Fruit fly (Drosophila melanogaster) whole organism, prepupa: ENCODE results near the gene be.
A peak's percentile ranks its signal among the peaks of the same experiment; 100 is the strongest.

ENCODE experiments used
- Blimp-1 ChIP-seq: fragments of 200-800 bp; sonication (Bioruptor generic); optimal IDR thresholded peaks from 3 replicates; lab custom pipeline; 2017; ENCODE audit warnings: missing biosample characterization, missing genetic modification characterization, mild to moderate bottlenecking, moderate library complexity, missing genetic modification reagents
- CG11294 ChIP-seq: fragments of 200-800 bp; sonication (Bioruptor generic); IDR thresholded peaks from 2 replicates; pipeline ENCODE4 v1.3.6; 2022; ENCODE audit warnings: missing biosample characterization, missing genetic modification characterization
- CG11762 ChIP-seq: fragments of 200-800 bp; sonication (Bioruptor generic); optimal IDR thresholded peaks from 3 replicates; lab custom pipeline; 2016; ENCODE audit warnings: missing biosample characterization, missing genetic modification characterization; ENCODE audit not compliant: insufficient read depth
- CG11902 ChIP-seq: fragments of 200-800 bp; sonication (Bioruptor generic); optimal IDR thresholded peaks from 3 replicates; lab custom pipeline; 2016; ENCODE audit warnings: missing biosample characterization, missing genetic modification characterization
- CG16779 ChIP-seq: fragments of 200-800 bp; sonication (Bioruptor generic); optimal IDR thresholded peaks from 3 replicates; lab custom pipeline; 2017; ENCODE audit warnings: missing biosample characterization, mild to moderate bottlenecking, missing genetic modification characterization
- CG31627 ChIP-seq: fragments of 200-800 bp; sonication (Bioruptor generic); optimal IDR thresholded peaks from 3 replicates; lab custom pipeline; 2016; ENCODE audit warnings: missing biosample characterization, missing genetic modification characterization
- CG32006 ChIP-seq: fragments of 200-800 bp; sonication (Bioruptor generic); optimal IDR thresholded peaks from 3 replicates; lab custom pipeline; 2017; ENCODE audit warnings: missing biosample characterization, mild to moderate bottlenecking, missing genetic modification characterization
- CG34406 ChIP-seq: fragments of 200-800 bp; sonication (Bioruptor generic); optimal IDR thresholded peaks from 3 replicates; lab custom pipeline; 2016; ENCODE audit warnings: missing biosample characterization, missing genetic modification characterization
- CG3919 ChIP-seq: fragments of 200-800 bp; sonication (Bioruptor generic); optimal IDR thresholded peaks from 3 replicates; lab custom pipeline; 2016; ENCODE audit warnings: missing biosample characterization, missing genetic modification characterization
- CG6163 ChIP-seq: fragments of 200-800 bp; sonication (Bioruptor generic); IDR thresholded peaks from 3 replicates; pipeline ENCODE4 v1.3.6; 2022; ENCODE audit warnings: missing biosample characterization, missing genetic modification characterization
- CG6276 ChIP-seq: fragments of 200-800 bp; sonication (Bioruptor generic); optimal IDR thresholded peaks from 2 replicates; lab custom pipeline; 2017; ENCODE audit warnings: missing biosample characterization, mild to moderate bottlenecking, missing genetic modification characterization
- CG6792 ChIP-seq: fragments of 200-800 bp; sonication (Bioruptor generic); optimal IDR thresholded peaks from 3 replicates; lab custom pipeline; 2016; ENCODE audit warnings: missing biosample characterization, missing genetic modification characterization
- CG6854 ChIP-seq: fragments of 200-800 bp; sonication (Bioruptor generic); optimal IDR thresholded peaks from 2 replicates; lab custom pipeline; 2017; ENCODE audit warnings: missing biosample characterization, mild to moderate bottlenecking, missing genetic modification characterization
- CG7368 ChIP-seq: fragments of 200-800 bp; sonication (Bioruptor generic); optimal IDR thresholded peaks from 3 replicates; lab custom pipeline; 2016; ENCODE audit warnings: missing biosample characterization, missing genetic modification characterization
- CG8319 ChIP-seq: fragments of 200-800 bp; sonication (Bioruptor generic); optimal IDR thresholded peaks from 3 replicates; lab custom pipeline; 2016; ENCODE audit warnings: missing biosample characterization, missing genetic modification characterization
- CG8632 ChIP-seq: fragments of 200-800 bp; sonication (Bioruptor generic); optimal IDR thresholded peaks from 3 replicates; lab custom pipeline; 2016; ENCODE audit warnings: missing biosample characterization, missing genetic modification characterization
- Eip75B ChIP-seq: fragments of 200-800 bp; sonication (Bioruptor generic); optimal IDR thresholded peaks from 3 replicates; lab custom pipeline; 2016; ENCODE audit warnings: missing biosample characterization, missing genetic modification characterization
- Eip78C ChIP-seq: fragments of 200-800 bp; sonication (Bioruptor generic); peaks from one replicate; lab custom pipeline; 2016; ENCODE audit warnings: missing biosample characterization, missing genetic modification characterization
- Eip93F ChIP-seq: fragments of 200-800 bp; sonication (Bioruptor generic); optimal IDR thresholded peaks from 2 replicates; lab custom pipeline; 2016; ENCODE audit warnings: missing biosample characterization, mild to moderate bottlenecking, missing genetic modification characterization
- Hr39 ChIP-seq: fragments of 200-800 bp; sonication (Bioruptor generic); optimal IDR thresholded peaks from 2 replicates; lab custom pipeline; 2016; ENCODE audit warnings: missing biosample characterization, missing genetic modification characterization
- Hr4 ChIP-seq: fragments of 200-800 bp; sonication (Bioruptor generic); optimal IDR thresholded peaks from 3 replicates; lab custom pipeline; 2016; ENCODE audit warnings: missing biosample characterization, missing genetic modification characterization
- Lpt ChIP-seq: fragments of 200-800 bp; sonication (Bioruptor generic); optimal IDR thresholded peaks from 3 replicates; lab custom pipeline; 2016; ENCODE audit warnings: missing biosample characterization, missing genetic modification characterization
- Met ChIP-seq: fragments of 200-800 bp; sonication (Bioruptor generic); optimal IDR thresholded peaks from 3 replicates; lab custom pipeline; 2016; ENCODE audit warnings: missing biosample characterization, missing genetic modification characterization
- OdsH ChIP-seq: fragments of 200-800 bp; sonication (Bioruptor generic); optimal IDR thresholded peaks from 3 replicates; lab custom pipeline; 2016; ENCODE audit warnings: missing biosample characterization, missing genetic modification characterization
- Smox ChIP-seq: fragments of 200-800 bp; sonication (Bioruptor generic); optimal IDR thresholded peaks from 3 replicates; lab custom pipeline; 2016; ENCODE audit warnings: missing biosample characterization, missing genetic modification characterization
- Sox102F ChIP-seq: fragments of 200-800 bp; sonication (Bioruptor generic); optimal IDR thresholded peaks from 2 replicates; lab custom pipeline; 2016; ENCODE audit warnings: missing biosample characterization, mild to moderate bottlenecking, missing genetic modification characterization
- Sox14 ChIP-seq: fragments of 200-800 bp; sonication (Bioruptor generic); optimal IDR thresholded peaks from 3 replicates; lab custom pipeline; 2016; ENCODE audit warnings: missing biosample characterization, missing genetic modification characterization
- Sox15 ChIP-seq: fragments of 200-800 bp; sonication (Bioruptor generic); optimal IDR thresholded peaks from 3 replicates; lab custom pipeline; 2016; ENCODE audit warnings: missing biosample characterization, missing genetic modification characterization
- achi ChIP-seq: fragments of 200-800 bp; sonication (Bioruptor generic); optimal IDR thresholded peaks from 3 replicates; lab custom pipeline; 2016; ENCODE audit warnings: missing biosample characterization, missing genetic modification characterization
- cyc ChIP-seq: fragments of 200-800 bp; sonication (Bioruptor generic); optimal IDR thresholded peaks from 3 replicates; lab custom pipeline; 2016; ENCODE audit warnings: missing biosample characterization, missing genetic modification characterization
- dac ChIP-seq: fragments of 200-800 bp; sonication (Bioruptor generic); optimal IDR thresholded peaks from 2 replicates; lab custom pipeline; 2017; ENCODE audit warnings: missing biosample characterization, mild to moderate bottlenecking, missing genetic modification characterization
- eg ChIP-seq: fragments of 200-800 bp; sonication (Bioruptor generic); IDR thresholded peaks from 3 replicates; pipeline ENCODE4 v1.3.6; 2022; ENCODE audit warnings: missing biosample characterization, missing genetic modification characterization
- esn ChIP-seq: fragments of 200-800 bp; sonication (Bioruptor generic); optimal IDR thresholded peaks from 2 replicates; lab custom pipeline; 2016; ENCODE audit warnings: missing biosample characterization, mild to moderate bottlenecking, missing genetic modification characterization, moderate library complexity
- fd59A ChIP-seq: fragments of 200-800 bp; sonication (Bioruptor generic); optimal IDR thresholded peaks from 2 replicates; lab custom pipeline; 2017; ENCODE audit warnings: missing biosample characterization, mild to moderate bottlenecking, missing genetic modification characterization, missing genetic modification reagents
- fd85E ChIP-seq: fragments of 200-800 bp; sonication (Bioruptor generic); optimal IDR thresholded peaks from 3 replicates; lab custom pipeline; 2016; ENCODE audit warnings: missing biosample characterization, missing genetic modification characterization
- lz ChIP-seq: fragments of 200-800 bp; sonication (Bioruptor generic); optimal IDR thresholded peaks from 3 replicates; lab custom pipeline; 2016; ENCODE audit warnings: missing biosample characterization, missing genetic modification characterization
- pdm3 ChIP-seq: fragments of 200-800 bp; sonication (Bioruptor generic); optimal IDR thresholded peaks from 3 replicates; lab custom pipeline; 2016; ENCODE audit warnings: missing biosample characterization, missing genetic modification characterization
- salr ChIP-seq, 2 experiments: fragments of 200-800 bp; sonication (Bioruptor generic); optimal IDR thresholded peaks; 3 replicates each; lab custom pipeline; 2016 to 2018; ENCODE audit warnings: missing biosample characterization in 2 of 2, missing genetic modification characterization in 2 of 2, mild to moderate bottlenecking in 1 of 2
- spab ChIP-seq: fragments of 200-800 bp; sonication (Bioruptor generic); optimal IDR thresholded peaks from 2 replicates; lab custom pipeline; 2017; ENCODE audit warnings: missing biosample characterization, mild to moderate bottlenecking, missing genetic modification characterization, missing genetic modification reagents
- svp ChIP-seq: fragments of 200-800 bp; sonication (Bioruptor generic); peaks from one replicate; lab custom pipeline; 2016; ENCODE audit warnings: missing biosample characterization, missing genetic modification characterization
- topi ChIP-seq: fragments of 200-800 bp; sonication (Bioruptor generic); optimal IDR thresholded peaks from 3 replicates; lab custom pipeline; 2016; ENCODE audit warnings: missing biosample characterization, missing genetic modification characterization

The be gene

dm6 chrX:15063404-15064062 lies 39.3 kb downstream of the be start, which contains the start of the genes hiw and ND-B18 (continued):
- TF ChIP-seq CG6163 (GFP tag; lab: Robert Waterston, UW), result peak; percentile 9; the same call in 1 of the 3 replicates
- no peak for TF ChIP-seq CG34406 (GFP tag; lab: Kevin White, UChicago)
- no peak for TF ChIP-seq CG8319
- no peak for TF ChIP-seq CG7368 (GFP tag; lab: Kevin White, UChicago)
- TF ChIP-seq spab (GFP tag; lab: Kevin White, UChicago), result no peak
- TF ChIP-seq dac (GFP tag; lab: Kevin White, UChicago), result no peak
- no peak for TF ChIP-seq pdm3 (GFP tag; lab: Kevin White, UChicago)
- peak; percentile 13 for TF ChIP-seq esn (GFP tag; lab: Kevin White, UChicago)
- TF ChIP-seq cyc (GFP tag; lab: Kevin White, UChicago), result no peak
- TF ChIP-seq eg (GFP tag; lab: Robert Waterston, UW), result no peak
- no peak for TF ChIP-seq Blimp-1 (GFP tag; lab: Kevin White, UChicago)

- TF ChIP-seq topi, result peak; percentile 16
- TF ChIP-seq CG11294, result no peak
- TF ChIP-seq Hr39 (GFP tag; lab: Kevin White, UChicago), result peak; percentile 14
- peak; percentile 16 for TF ChIP-seq Eip75B (GFP tag; lab: Kevin White, UChicago)
- no peak for TF ChIP-seq CG6792 (GFP tag; lab: Kevin White, UChicago)
- no peak for TF ChIP-seq Sox15 (GFP tag; lab: Kevin White, UChicago)
- TF ChIP-seq Lpt (GFP tag; lab: Kevin White, UChicago), result no peak
- no peak for TF ChIP-seq CG6854
- no peak for TF ChIP-seq fd59A (GFP tag; lab: Kevin White, UChicago)
- TF ChIP-seq CG6276 (GFP tag; lab: Kevin White, UChicago), result no peak
- peak; percentile 30 for TF ChIP-seq Met (GFP tag; lab: Kevin White, UChicago)
- TF ChIP-seq CG34406 (GFP tag; lab: Kevin White, UChicago), result no peak
- TF ChIP-seq esn (GFP tag; lab: Kevin White, UChicago), result peak; percentile 36
- TF ChIP-seq Sox102F (GFP tag; lab: Kevin White, UChicago), result no peak
- no peak for TF ChIP-seq Hr4 (GFP tag; lab: Kevin White, UChicago)
- TF ChIP-seq achi (GFP tag; lab: Kevin White, UChicago), result peak; percentile 30
- no peak for TF ChIP-seq eg (GFP tag; lab: Robert Waterston, UW)
- TF ChIP-seq CG11902 (GFP tag; lab: Kevin White, UChicago), result no peak
- TF ChIP-seq svp, result peak; percentile 65
- TF ChIP-seq Blimp-1 (GFP tag; lab: Kevin White, UChicago), result peak; percentile 43
- no peak for TF ChIP-seq salr (GFP tag; optimal IDR thresholded peaks at IDR 0.05; lab: Kevin White, UChicago)
- peak; percentile 16 for TF ChIP-seq Smox (GFP tag; lab: Kevin White, UChicago)
- TF ChIP-seq CG11762 (GFP tag; lab: Kevin White, UChicago), result no peak
- TF ChIP-seq CG8632, result no peak
- TF ChIP-seq fd85E (GFP tag; lab: Kevin White, UChicago), result no peak
- peak; percentile 46 for TF ChIP-seq Sox14 (GFP tag; lab: Kevin White, UChicago)
- TF ChIP-seq CG16779 (tag; lab: Kevin White, UChicago), result no peak
- TF ChIP-seq OdsH (GFP tag; lab: Kevin White, UChicago), result no peak
- TF ChIP-seq CG3919 (GFP tag; lab: Kevin White, UChicago), result no peak
- no peak for TF ChIP-seq dac (GFP tag; lab: Kevin White, UChicago)
- TF ChIP-seq Eip93F (GFP tag; lab: Kevin White, UChicago), result no peak
- peak; percentile 19 for TF ChIP-seq cyc (GFP tag; lab: Kevin White, UChicago)
- no peak for TF ChIP-seq CG6163 (GFP tag; lab: Robert Waterston, UW)
- peak; percentile 14 for TF ChIP-seq CG31627 (GFP tag; lab: Kevin White, UChicago)
- no peak for TF ChIP-seq CG7368 (GFP tag; lab: Kevin White, UChicago)
- TF ChIP-seq CG32006 (GFP tag; lab: Kevin White, UChicago), result no peak
- TF ChIP-seq spab (GFP tag; lab: Kevin White, UChicago), result no peak
- no peak for TF ChIP-seq Eip78C (GFP tag; lab: Kevin White, UChicago)
- TF ChIP-seq lz (GFP tag; lab: Kevin White, UChicago), result peak; percentile 21
These were observed 42.3 kb downstream of the be start, which contains the start of the genes opm and dob for dm6 chrX:15066374-15067057. Gene opm (minus strand): TSS chrX:15066432. Gene dob (plus strand): TSS chrX:15067007.
